Worm (Caenorhabditis elegans) whole organism, late embryonic: ENCODE measurements around the gene nep-21.

Experiments used
- C38D4.7 ChIP-seq: fragments of 200-800 bp; sonication (Bioruptor generic); optimal IDR thresholded peaks from 2 replicates; lab custom pipeline; 2018; ENCODE audit warnings: mild to moderate bottlenecking, missing genetic modification characterization, moderate library complexity, missing compliant biosample characterization
- Y22D7AL.16 ChIP-seq: sonication (generic microtip); optimal IDR thresholded peaks from 2 replicates; lab custom pipeline; 2016; ENCODE audit warnings: missing genetic modification characterization, missing compliant biosample characterization
- ama-1 ChIP-seq: fragments of 150-350 bp; optimal IDR thresholded peaks from 2 replicates; lab custom pipeline; 2014
- ceh-45 ChIP-seq: fragments of 200-800 bp; sonication (Bioruptor generic); IDR thresholded peaks from 2 replicates; pipeline ENCODE4 v1.3.6; 2022; ENCODE audit warnings: missing genetic modification reagents, missing genetic modification characterization, missing compliant biosample characterization
- ceh-48 ChIP-seq: sonication (generic microtip); optimal IDR thresholded peaks from 2 replicates; lab custom pipeline; 2016; ENCODE audit warnings: missing genetic modification characterization, inconsistent platforms, missing compliant biosample characterization
- dmd-4 ChIP-seq: sonication (generic microtip); optimal IDR thresholded peaks from 2 replicates; lab custom pipeline; 2016; ENCODE audit warnings: borderline replicate concordance, missing genetic modification characterization, missing compliant biosample characterization
- fkh-6 ChIP-seq: sonication (generic microtip); optimal IDR thresholded peaks from 2 replicates; lab custom pipeline; 2016; ENCODE audit warnings: missing genetic modification characterization, missing compliant biosample characterization
- pha-4 ChIP-seq: fragments of 150-350 bp; optimal IDR thresholded peaks from 2 replicates; lab custom pipeline; 2018; ENCODE audit warnings: missing biosample characterization, missing genetic modification reagents, missing genetic modification characterization
- sox-2 ChIP-seq: fragments of 200-800 bp; sonication (Bioruptor generic); IDR thresholded peaks from 2 replicates; pipeline ENCODE4 v1.3.6; 2022; ENCODE audit warnings: missing genetic modification reagents, missing genetic modification characterization, missing compliant biosample characterization
- sox-4 ChIP-seq: sonication (generic microtip); optimal IDR thresholded peaks from 2 replicates; lab custom pipeline; 2017; ENCODE audit warnings: mild to moderate bottlenecking, missing genetic modification characterization, inconsistent platforms, missing compliant biosample characterization
- unc-42 ChIP-seq: sonication (generic microtip); optimal IDR thresholded peaks from 2 replicates; lab custom pipeline; 2016; ENCODE audit warnings: missing genotype, missing genetic modification characterization, missing compliant biosample characterization

DNA sequence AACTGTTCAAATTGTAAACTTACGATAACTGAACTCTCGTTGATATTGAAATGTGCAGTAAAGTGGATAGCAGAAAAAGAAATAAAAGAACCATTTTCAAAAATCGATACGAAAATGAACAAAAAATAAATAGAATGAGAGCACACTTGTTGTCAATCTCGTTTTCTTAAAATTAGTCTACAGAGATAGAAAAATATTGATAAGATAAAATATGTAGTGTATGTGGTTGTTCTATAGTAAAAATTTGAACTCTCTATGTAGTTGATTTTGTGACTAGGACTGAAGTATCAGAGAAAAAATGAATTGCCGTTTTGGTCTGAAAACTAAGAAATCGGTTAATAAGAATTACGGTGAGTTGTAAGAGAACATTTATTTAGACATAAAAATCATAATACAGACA lies 55.0 kb downstream of the nep-21 start, which contains the start of gene cest-2.1:
- TF ChIP-seq ama-1 (lab: Kevin White, UChicago) (no peak), unc-42 (no peak), ceh-48 (tag; lab: Kevin White, UChicago) (no peak), dmd-4 (tag; lab: Kevin White, UChicago) (no peak), C38D4.7 (no peak), pha-4 (tag; lab: Kevin White, UChicago) (no peak), ceh-45 (GFP tag; lab: Robert Waterston, UW) (no peak), sox-2 (GFP tag; lab: Robert Waterston, UW) (no peak), fkh-6 (tag; lab: Kevin White, UChicago) (no peak), sox-4 (tag; lab: Kevin White, UChicago) (no peak), Y22D7AL.16 (tag; lab: Kevin White, UChicago) (no peak)
